Fruit fly (Drosophila melanogaster) whole organism, wandering third instar larva: ENCODE measurements around the gene Spt20.

Experiments
- Abd-B ChIP-seq: fragments of >200 bp; optimal IDR thresholded peaks from 2 replicates; lab custom pipeline; 2017; ENCODE audit warnings: missing biosample characterization, missing genetic modification characterization
- CG32264 ChIP-seq: fragments of 200-800 bp; sonication (Bioruptor generic); optimal IDR thresholded peaks from 2 replicates; lab custom pipeline; 2016; ENCODE audit warnings: missing biosample characterization, missing genetic modification characterization
- CG9705 ChIP-seq: fragments of 200-800 bp; sonication (Bioruptor generic); optimal IDR thresholded peaks from 2 replicates; lab custom pipeline; 2018; ENCODE audit warnings: missing biosample characterization, mild to moderate bottlenecking, missing genetic modification characterization
- CrebA ChIP-seq: fragments of 200-800 bp; sonication (Bioruptor generic); optimal IDR thresholded peaks from 2 replicates; lab custom pipeline; 2016; ENCODE audit warnings: missing biosample characterization, mild to moderate bottlenecking, missing genetic modification characterization, borderline replicate concordance
- Dfd ChIP-seq: fragments of >200 bp; optimal IDR thresholded peaks from 2 replicates; lab custom pipeline; 2017; ENCODE audit warnings: missing biosample characterization, missing genetic modification characterization
- Dif ChIP-seq: fragments of 200-275, 200-300 bp; sonication (Bioruptor generic); optimal IDR thresholded peaks from 2 replicates; lab custom pipeline; 2018; ENCODE audit warnings: missing biosample characterization, missing genetic modification characterization; ENCODE audit not compliant: partially characterized antibody
- HLH106 ChIP-seq: fragments of 200-800 bp; optimal IDR thresholded peaks from 3 replicates; lab custom pipeline; 2019; ENCODE audit warnings: missing biosample characterization, mild to moderate bottlenecking, missing genetic modification characterization, moderate library complexity
- Hnf4 ChIP-seq: fragments of 200-800 bp; sonication (Bioruptor generic); optimal IDR thresholded peaks from 2 replicates; lab custom pipeline; 2016; ENCODE audit warnings: missing biosample characterization, mild to moderate bottlenecking, missing genetic modification characterization
- Hr78 ChIP-seq: fragments of >200 bp; optimal IDR thresholded peaks from 2 replicates; lab custom pipeline; 2017; ENCODE audit warnings: missing biosample characterization, missing genetic modification characterization
- Hr83 ChIP-seq: fragments of 200-300 bp; sonication (Bioruptor generic); optimal IDR thresholded peaks from 2 replicates; lab custom pipeline; 2016; ENCODE audit warnings: missing biosample characterization, mild to moderate bottlenecking, missing genetic modification characterization, moderate library complexity; ENCODE audit not compliant: poor library complexity, severe bottlenecking
- Jra ChIP-seq: sonication (Bioruptor generic); optimal IDR thresholded peaks from 2 replicates; lab custom pipeline; 2016; ENCODE audit warnings: missing biosample characterization, missing genetic modification characterization
- Mio ChIP-seq: sonication (Bioruptor generic); optimal IDR thresholded peaks from 2 replicates; lab custom pipeline; 2016; ENCODE audit warnings: missing biosample characterization, missing genetic modification characterization
- Myc ChIP-seq: fragments of >200 bp; optimal IDR thresholded peaks from 2 replicates; lab custom pipeline; 2017
- N ChIP-seq: fragments of >200 bp; optimal IDR thresholded peaks from 2 replicates; lab custom pipeline; 2018; ENCODE audit warnings: missing biosample characterization, missing external identifiers, missing genetic modification characterization
- OdsH ChIP-seq: fragments of 200-800 bp; sonication (Bioruptor generic); optimal IDR thresholded peaks from 2 replicates; lab custom pipeline; 2016; ENCODE audit warnings: missing biosample characterization, mild to moderate bottlenecking, missing genetic modification characterization
- Rel ChIP-seq, 2 experiments: fragments of 200-800 bp; sonication (Bioruptor generic) in 1 of 2; optimal IDR thresholded peaks; 2 replicates in 1 of 2; 3 replicates in 1 of 2; lab custom pipeline; 2016 to 2019; ENCODE audit warnings: mild to moderate bottlenecking in 2 of 2, missing biosample characterization in 2 of 2, missing genetic modification characterization in 2 of 2, moderate library complexity in 1 of 2
- Sp1 ChIP-seq: fragments of 200-800 bp; sonication (Bioruptor generic); optimal IDR thresholded peaks from 3 replicates; lab custom pipeline; 2019; ENCODE audit warnings: missing biosample characterization, mild to moderate bottlenecking, missing genetic modification characterization, moderate library complexity
- Vsx2 ChIP-seq: fragments of 200-300, 225-300 bp; sonication (Bioruptor generic); optimal IDR thresholded peaks from 2 replicates; lab custom pipeline; 2018; ENCODE audit warnings: missing biosample characterization, missing genetic modification characterization; ENCODE audit not compliant: partially characterized antibody
- br ChIP-seq: fragments of 200-800 bp; sonication (Bioruptor generic); optimal IDR thresholded peaks from 2 replicates; lab custom pipeline; 2016; ENCODE audit warnings: missing biosample characterization, missing genetic modification characterization
- brk ChIP-seq: fragments of 200-800 bp; sonication (Bioruptor generic); optimal IDR thresholded peaks from 2 replicates; lab custom pipeline; 2016; ENCODE audit warnings: missing biosample characterization, mild to moderate bottlenecking, missing genetic modification characterization
- dl ChIP-seq, 2 experiments: fragments of 175-275, 200-275 bp in 1 of 2; fragments of 200-275 bp in 1 of 2; sonication (Bioruptor generic); optimal IDR thresholded peaks; lab custom pipeline; 2018; ENCODE audit warnings: mild to moderate bottlenecking in 2 of 2, missing biosample characterization in 2 of 2, missing genetic modification characterization in 2 of 2, moderate library complexity in 2 of 2; ENCODE audit not compliant: partially characterized antibody in 2 of 2, insufficient read depth in 1 of 2
- dmrt93B ChIP-seq: fragments of 200-800 bp; sonication (Bioruptor generic); optimal IDR thresholded peaks from 2 replicates; lab custom pipeline; 2018; ENCODE audit warnings: missing biosample characterization, mild to moderate bottlenecking, missing genetic modification characterization
- dsf ChIP-seq: sonication (Bioruptor generic); optimal IDR thresholded peaks from 2 replicates; lab custom pipeline; 2016; ENCODE audit warnings: missing biosample characterization, missing genetic modification characterization, borderline replicate concordance
- ey ChIP-seq: fragments of 200-800 bp; sonication (Bioruptor generic); optimal IDR thresholded peaks from 2 replicates; lab custom pipeline; 2016; ENCODE audit warnings: missing biosample characterization, missing genetic modification characterization
- foxo ChIP-seq, 2 experiments: fragments of 200-800 bp; sonication (Bioruptor generic); optimal IDR thresholded peaks; 2 replicates in 1 of 2; 3 replicates in 1 of 2; lab custom pipeline; 2016 to 2017; ENCODE audit warnings: missing biosample characterization in 2 of 2, missing genetic modification characterization in 2 of 2
- fru ChIP-seq: fragments of 200-800 bp; sonication (Bioruptor generic); optimal IDR thresholded peaks from 3 replicates; lab custom pipeline; 2016; ENCODE audit warnings: missing biosample characterization, mild to moderate bottlenecking, missing genetic modification characterization
- h ChIP-seq: fragments of 200-800 bp; sonication (Bioruptor generic); optimal IDR thresholded peaks from 3 replicates; lab custom pipeline; 2016; ENCODE audit warnings: missing biosample characterization, mild to moderate bottlenecking, missing genetic modification characterization
- lola ChIP-seq: fragments of >200 bp; optimal IDR thresholded peaks from 2 replicates; lab custom pipeline; 2017; ENCODE audit warnings: missing biosample characterization, missing genetic modification characterization
- psq ChIP-seq: fragments of 200-800 bp; sonication (Bioruptor generic); optimal IDR thresholded peaks from 3 replicates; lab custom pipeline; 2017; ENCODE audit warnings: missing biosample characterization, mild to moderate bottlenecking, missing genetic modification characterization, moderate library complexity
- rgr ChIP-seq: fragments of 200-800 bp; sonication (Bioruptor generic); optimal IDR thresholded peaks from 3 replicates; lab custom pipeline; 2016; ENCODE audit warnings: missing biosample characterization, mild to moderate bottlenecking, missing genetic modification characterization
- sage ChIP-seq: fragments of 200-800 bp; sonication (Bioruptor generic); optimal IDR thresholded peaks from 2 replicates; lab custom pipeline; 2016; ENCODE audit warnings: missing biosample characterization, mild to moderate bottlenecking, missing genetic modification characterization
- sv ChIP-seq: fragments of 200-800 bp; sonication (Bioruptor generic); optimal IDR thresholded peaks from 3 replicates; lab custom pipeline; 2016; ENCODE audit warnings: missing biosample characterization, missing genetic modification characterization
- tai ChIP-seq: sonication (Bioruptor generic); optimal IDR thresholded peaks from 2 replicates; lab custom pipeline; 2016; ENCODE audit warnings: missing biosample characterization, missing genetic modification characterization
- usp ChIP-seq: fragments of >200 bp; optimal IDR thresholded peaks from 2 replicates; lab custom pipeline; 2017; ENCODE audit warnings: missing biosample characterization, missing genetic modification characterization
- woc ChIP-seq: sonication (Bioruptor generic); optimal IDR thresholded peaks from 2 replicates; lab custom pipeline; 2016; ENCODE audit warnings: missing biosample characterization, mild to moderate bottlenecking, missing genetic modification characterization

Gene Spt20

DNA sequence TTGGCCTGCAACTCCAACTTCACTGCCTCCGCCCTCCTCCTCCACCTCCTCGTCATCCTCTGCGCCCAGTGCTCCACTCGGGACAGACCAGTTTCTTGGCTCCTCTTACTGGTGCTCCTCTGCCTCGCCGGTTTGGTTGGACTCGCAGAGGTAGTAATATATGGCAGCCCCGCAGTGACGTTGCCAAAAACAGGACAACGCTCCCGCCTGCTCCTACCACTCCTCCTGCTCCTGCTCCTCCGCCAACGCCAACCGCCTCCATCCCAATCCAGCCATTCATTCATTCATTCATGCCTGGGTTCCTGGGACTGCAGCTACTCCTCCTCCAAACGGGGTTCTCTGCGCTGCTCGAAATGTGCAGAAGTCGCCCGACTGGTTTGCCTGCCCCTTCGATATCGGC, 3.0 kb upstream of the Spt20 start:
- TF ChIP-seq dsf (GFP tag; lab: Kevin White, UChicago) (no peak), sage (GFP tag; lab: Kevin White, UChicago) (no peak), N (GFP tag; lab: Kevin White, UChicago) (no peak), Hr83 (peak; percentile 51), tai (GFP tag; lab: Kevin White, UChicago) (no peak), OdsH (no peak), psq (no peak), Sp1 (GFP tag; lab: Kevin White, UChicago) (no peak), usp (GFP tag; lab: Kevin White, UChicago) (no peak), lola (no peak), brk (GFP tag; lab: Kevin White, UChicago) (no peak), Abd-B (GFP tag; lab: Kevin White, UChicago) (no peak), dl (GFP tag; optimal IDR thresholded peaks at IDR 0.05; lab: Kevin White, UChicago; ENCODE audit: insufficient read depth in 1 of 2, partially characterized antibody in 2 of 2) (no peak), HLH106 (no peak), dmrt93B (GFP tag; lab: Kevin White, UChicago) (no peak), h (GFP tag; lab: Kevin White, UChicago) (no peak), Dfd (GFP tag; lab: Kevin White, UChicago) (no peak), Jra (GFP tag; lab: Kevin White, UChicago) (no peak), Rel (GFP tag; optimal IDR thresholded peaks at IDR 0.05; lab: Kevin White, UChicago) (no peak), Rel (tag; optimal IDR thresholded peaks at IDR 0.05; lab: Kevin White, UChicago) (no peak), Vsx2 (peak; percentile 32), rgr (GFP tag; lab: Kevin White, UChicago) (no peak), Dif (GFP tag; lab: Kevin White, UChicago) (peak; percentile 62)
- TF ChIP-seq, all 38 proteins: peak for 3

DNA sequence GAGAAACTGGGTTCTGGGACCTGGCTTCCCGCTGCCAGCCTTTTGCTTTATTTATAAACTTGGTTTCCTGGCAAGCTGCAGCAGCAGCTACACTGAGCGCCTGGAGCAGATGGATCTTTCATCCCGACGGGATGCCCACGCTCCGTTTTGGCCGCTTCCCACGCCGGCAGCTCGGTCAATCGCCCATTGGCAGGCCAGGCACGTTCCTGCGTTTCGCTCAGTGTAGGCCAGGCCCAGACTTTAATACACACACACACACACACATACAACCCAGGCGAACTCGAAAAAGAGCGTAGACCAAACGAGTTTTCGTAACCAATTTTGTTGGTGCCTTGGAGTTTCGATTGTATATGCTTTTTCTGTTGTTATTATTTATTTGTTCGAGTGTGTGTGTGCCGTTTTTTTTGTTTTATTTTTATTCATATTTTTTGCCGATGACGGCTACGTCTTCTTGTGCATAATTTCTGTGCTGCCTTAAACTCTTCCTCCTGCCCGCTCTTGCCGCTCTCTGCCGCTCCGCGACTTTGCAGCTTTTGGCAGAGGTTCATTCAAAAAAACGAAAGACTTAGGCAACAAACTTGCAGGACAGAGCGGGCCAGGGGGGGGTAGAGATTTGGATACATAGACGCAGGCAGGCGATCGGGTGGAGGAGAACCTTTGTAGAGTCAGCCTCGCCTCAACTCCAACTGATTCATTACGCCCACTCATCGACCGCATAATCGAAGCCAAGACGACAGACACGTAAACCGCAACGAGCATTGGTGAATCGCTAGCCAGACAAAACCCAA, 2.4 kb upstream of the Spt20 start:
- TF ChIP-seq ey (GFP tag; lab: Kevin White, UChicago) (peak; percentile 90), Rel (GFP tag; optimal IDR thresholded peaks at IDR 0.05; lab: Kevin White, UChicago) (peak; percentile 39), Rel (tag; optimal IDR thresholded peaks at IDR 0.05; lab: Kevin White, UChicago) (peak; percentile 67), Dfd (GFP tag; lab: Kevin White, UChicago) (peak; percentile 42), Vsx2 (peak; percentile 28), Abd-B (GFP tag; lab: Kevin White, UChicago) (no peak), Hnf4 (GFP tag; lab: Kevin White, UChicago) (no peak), Dif (GFP tag; lab: Kevin White, UChicago) (no peak), Sp1 (GFP tag; lab: Kevin White, UChicago) (peak; percentile 86), CG9705 (GFP tag; lab: Kevin White, UChicago) (peak; percentile 83), usp (GFP tag; lab: Kevin White, UChicago) (no peak), brk (GFP tag; lab: Kevin White, UChicago) (no peak), h (GFP tag; lab: Kevin White, UChicago) (peak; percentile 87), HLH106 (peak; percentile 89), CG32264 (GFP tag; lab: Kevin White, UChicago) (peak; percentile 43), OdsH (peak; percentile 86), fru (GFP tag; lab: Kevin White, UChicago) (peak; percentile 90), dmrt93B (GFP tag; lab: Kevin White, UChicago) (peak; percentile 63), foxo (GFP tag; optimal IDR thresholded peaks at IDR 0.05; lab: Kevin White, UChicago) (peak in 1 of 2 experiments; percentile 91), rgr (GFP tag; lab: Kevin White, UChicago) (peak; percentile 82), br (GFP tag; lab: Kevin White, UChicago) (peak; percentile 91), psq (peak; percentile 72), woc (GFP tag; lab: Kevin White, UChicago) (peak; percentile 88), sv (GFP tag; lab: Kevin White, UChicago) (no peak)

DNA sequence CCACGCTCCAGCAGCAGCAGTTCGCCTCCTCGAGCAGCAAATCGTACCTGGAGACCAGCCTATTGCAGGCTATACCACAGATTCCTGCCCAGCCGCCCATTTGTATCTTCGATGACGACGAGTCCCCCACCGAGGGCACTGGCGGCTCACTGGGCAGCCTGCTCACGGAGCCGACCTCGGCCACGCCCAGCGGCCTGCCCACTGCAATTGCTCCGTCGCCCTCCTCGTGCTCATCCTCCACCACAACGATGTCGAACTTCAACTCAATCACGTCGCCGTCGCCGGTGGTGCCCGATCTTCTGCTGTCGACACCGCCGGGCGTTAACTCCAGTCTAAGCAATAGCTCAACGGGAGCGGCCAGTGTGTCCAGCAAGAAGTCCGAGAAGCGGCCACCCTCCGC, 1.1 kb downstream of the Spt20 start:
- TF ChIP-seq CG32264 (GFP tag; lab: Kevin White, UChicago) = no peak
- TF ChIP-seq Mio = no peak
- TF ChIP-seq dsf (GFP tag; lab: Kevin White, UChicago) = no peak
- no peak for TF ChIP-seq foxo (GFP tag; optimal IDR thresholded peaks at IDR 0.05; lab: Kevin White, UChicago)
- no peak for TF ChIP-seq Vsx2
- no peak for TF ChIP-seq psq
- TF ChIP-seq Rel (GFP tag; optimal IDR thresholded peaks at IDR 0.05; lab: Kevin White, UChicago) = no peak
- TF ChIP-seq Rel (tag; optimal IDR thresholded peaks at IDR 0.05; lab: Kevin White, UChicago) = no peak
- no peak for TF ChIP-seq lola
- no peak for TF ChIP-seq rgr (GFP tag; lab: Kevin White, UChicago)
- TF ChIP-seq HLH106 = no peak
- no peak for TF ChIP-seq CrebA (GFP tag; lab: Kevin White, UChicago)
- TF ChIP-seq Myc (lab: Kevin White, UChicago) = no peak
- TF ChIP-seq Jra (GFP tag; lab: Kevin White, UChicago) = no peak
- TF ChIP-seq br (GFP tag; lab: Kevin White, UChicago) = no peak
- TF ChIP-seq Abd-B (GFP tag; lab: Kevin White, UChicago) = no peak
- no peak for TF ChIP-seq Hr78 (GFP tag; lab: Kevin White, UChicago)
